Worm (Caenorhabditis elegans): ENCODE data around the gene srb-5.

DNA sequence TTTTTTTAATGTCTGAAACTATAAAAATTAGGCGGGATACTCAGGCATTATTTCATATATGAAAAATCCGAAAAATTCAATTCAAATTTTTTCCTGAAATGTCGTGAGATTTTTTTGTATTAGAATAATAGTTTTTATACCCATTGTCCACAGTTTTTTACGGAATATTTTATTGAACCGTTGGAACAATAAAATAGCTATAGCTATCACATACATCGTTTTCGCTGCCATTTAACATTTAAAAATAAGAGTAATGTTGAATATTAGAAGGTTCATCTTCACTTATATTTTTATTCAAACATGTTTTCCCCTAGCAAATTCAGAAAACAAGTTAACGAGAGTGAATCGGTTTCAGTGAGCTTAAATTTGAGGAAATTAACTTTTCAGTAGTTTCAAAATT lies 8.4 kb upstream of the srb-5 start, which contains the start of gene C27D6.15:
- TF ChIP-seq tab-1 (GFP tag; IDR thresholded peaks at IDR 0.05) (no peak), klf-2 (GFP tag; conservative IDR thresholded peaks at IDR 0.05) (no peak), T22C8.4 (GFP tag; IDR thresholded peaks at IDR 0.05) (no peak), med-1 (GFP tag; optimal IDR thresholded peaks at IDR 0.05; ENCODE audit: insufficient read depth) (no peak)

All from whole organism, midembryonic.